Worm (Caenorhabditis elegans) whole organism, L4 larva: ENCODE data around the gene spop-1.
A peak's percentile ranks its signal among the peaks of the same experiment; 100 is the strongest.

Experiments used
- D1046.2 ChIP-seq: fragments of 200-800 bp; sonication (Bioruptor generic); IDR thresholded peaks from 2 replicates; pipeline ENCODE4 v1.3.6; 2022; ENCODE audit warnings: missing genetic modification characterization, missing compliant biosample characterization
- F10B5.3 ChIP-seq: sonication (generic microtip); optimal IDR thresholded peaks from 2 replicates; lab custom pipeline; 2016; ENCODE audit warnings: mild to moderate bottlenecking, missing genetic modification characterization, missing compliant biosample characterization
- F37D6.2 ChIP-seq: sonication (generic microtip); optimal IDR thresholded peaks from 2 replicates; lab custom pipeline; 2016; ENCODE audit warnings: mild to moderate bottlenecking, missing genetic modification characterization, missing compliant biosample characterization
- F44E2.7 ChIP-seq: fragments of 200-800 bp; sonication (Bioruptor generic); IDR thresholded peaks from 2 replicates; pipeline ENCODE4 v2.1.2; 2022; ENCODE audit warnings: missing genetic modification characterization, missing compliant biosample characterization
- T26A8.4 ChIP-seq: fragments of 200-800 bp; sonication (Bioruptor generic); IDR thresholded peaks from 2 replicates; pipeline ENCODE4 v1.3.6; 2022; ENCODE audit warnings: missing genetic modification characterization, missing compliant biosample characterization
- Y48G9A.11 ChIP-seq: fragments of 200-800 bp; sonication (Bioruptor generic); IDR thresholded peaks from 2 replicates; pipeline ENCODE4 v1.3.6; 2022; ENCODE audit warnings: missing genetic modification reagents, missing genetic modification characterization, missing compliant biosample characterization
- ZK546.5 ChIP-seq, 2 experiments: sonication (generic microtip); optimal IDR thresholded peaks; 2 replicates each; lab custom pipeline; 2017; ENCODE audit warnings: missing biosample characterization in 2 of 2, missing genetic modification characterization in 2 of 2
- aha-1 ChIP-seq: fragments of 150-350 bp; peaks from one replicate; lab custom pipeline; 2014; ENCODE audit warnings: missing biosample characterization, missing genetic modification characterization
- aly-2 ChIP-seq: sonication (generic microtip); optimal IDR thresholded peaks from 2 replicates; lab custom pipeline; 2018; ENCODE audit warnings: missing biosample characterization, missing genetic modification characterization
- ama-1 ChIP-seq: fragments of 150-350 bp; optimal IDR thresholded peaks from 2 replicates; lab custom pipeline; 2014; ENCODE audit warnings: inconsistent platforms, mixed read lengths
- attf-4 ChIP-seq: sonication (generic microtip); optimal IDR thresholded peaks from 3 replicates; lab custom pipeline; 2017; ENCODE audit warnings: missing biosample characterization, missing genetic modification characterization
- ceh-32 ChIP-seq: sonication (generic microtip); optimal IDR thresholded peaks from 2 replicates; lab custom pipeline; 2016; ENCODE audit warnings: mild to moderate bottlenecking, missing genetic modification characterization, missing compliant biosample characterization; ENCODE audit not compliant: poor library complexity
- ceh-44 ChIP-seq: fragments of 200-800 bp; sonication (Bioruptor generic); IDR thresholded peaks from 2 replicates; pipeline ENCODE4 v1.3.6; 2022; ENCODE audit warnings: missing genetic modification reagents, missing genetic modification characterization, missing compliant biosample characterization
- ceh-62 ChIP-seq: sonication (generic microtip); optimal IDR thresholded peaks from 2 replicates; lab custom pipeline; 2017; ENCODE audit warnings: missing biosample characterization, missing genetic modification characterization
- ceh-82 ChIP-seq: sonication (generic microtip); optimal IDR thresholded peaks from 2 replicates; lab custom pipeline; 2017; ENCODE audit warnings: missing biosample characterization, missing genetic modification characterization
- dmd-6 ChIP-seq: fragments of 200-800 bp; sonication (Bioruptor generic); IDR thresholded peaks from 2 replicates; pipeline ENCODE4 v1.3.6; 2022; ENCODE audit warnings: missing genetic modification reagents, missing genetic modification characterization, missing compliant biosample characterization
- dmd-9 ChIP-seq: fragments of 200-800 bp; sonication (Bioruptor generic); IDR thresholded peaks from 2 replicates; pipeline ENCODE4 v1.3.6; 2022; ENCODE audit warnings: missing genetic modification reagents, missing genetic modification characterization, missing compliant biosample characterization
- dve-1 ChIP-seq: sonication (generic microtip); optimal IDR thresholded peaks from 2 replicates; lab custom pipeline; 2017; ENCODE audit warnings: antibody characterized with exemption, mild to moderate bottlenecking, missing genetic modification characterization, missing compliant biosample characterization; ENCODE audit not compliant: insufficient read depth
- egl-27 ChIP-seq: sonication (generic microtip); optimal IDR thresholded peaks from 3 replicates; lab custom pipeline; 2017; ENCODE audit warnings: missing biosample characterization, missing genetic modification reagents, missing genetic modification characterization
- fos-1 ChIP-seq: fragments of 150-350 bp; optimal IDR thresholded peaks from 2 replicates; lab custom pipeline; 2014; ENCODE audit warnings: missing biosample characterization, missing genetic modification characterization
- hlh-30 ChIP-seq: sonication (generic microtip); optimal IDR thresholded peaks from 2 replicates; lab custom pipeline; 2017; ENCODE audit warnings: antibody characterized with exemption, mild to moderate bottlenecking, missing genetic modification characterization, missing compliant biosample characterization; ENCODE audit not compliant: insufficient read depth
- jun-1 ChIP-seq: fragments of 150-350 bp; optimal IDR thresholded peaks from 2 replicates; lab custom pipeline; 2014; ENCODE audit warnings: missing biosample characterization, missing genetic modification reagents, missing genetic modification characterization
- lin-1 ChIP-seq: fragments of 200-800 bp; sonication (Bioruptor generic); IDR thresholded peaks from 2 replicates; pipeline ENCODE4 v1.3.6; 2022; ENCODE audit warnings: missing genetic modification reagents, missing genetic modification characterization, missing compliant biosample characterization
- lin-15B ChIP-seq: fragments of 150-350 bp; sonication (generic microtip); optimal IDR thresholded peaks from 3 replicates; lab custom pipeline; 2014; ENCODE audit warnings: missing biosample characterization, missing genetic modification characterization
- lin-29 ChIP-seq: fragments of 200-800 bp; sonication (Bioruptor generic); IDR thresholded peaks from 2 replicates; pipeline ENCODE4 v1.3.6; 2022; ENCODE audit warnings: missing genetic modification reagents, missing genetic modification characterization, missing compliant biosample characterization
- lin-38 ChIP-seq: fragments of 200-800 bp; sonication (Bioruptor generic); IDR thresholded peaks from 2 replicates; pipeline ENCODE4 v1.3.6; 2022; ENCODE audit warnings: missing genetic modification reagents, missing genetic modification characterization, missing compliant biosample characterization
- lir-3 ChIP-seq: sonication (generic microtip); optimal IDR thresholded peaks from 2 replicates; lab custom pipeline; 2016; ENCODE audit warnings: mild to moderate bottlenecking, missing genetic modification characterization, missing compliant biosample characterization
- madf-5 ChIP-seq, 2 experiments: fragments of 200-800 bp; sonication (Bioruptor generic); IDR thresholded peaks; 2 replicates each; pipeline ENCODE4 v1.3.6; 2022; ENCODE audit warnings: missing compliant biosample characterization in 2 of 2, missing genetic modification characterization in 2 of 2
- madf-9 ChIP-seq: fragments of 200-800 bp; sonication (Bioruptor generic); conservative IDR thresholded peaks from 2 replicates; pipeline ENCODE4 v1.3.6; 2022; ENCODE audit warnings: missing genetic modification reagents, missing genetic modification characterization, missing compliant biosample characterization
- mdt-29 ChIP-seq: fragments of 200-800 bp; sonication (Bioruptor generic); IDR thresholded peaks from 2 replicates; pipeline ENCODE4 v1.3.6; 2022; ENCODE audit warnings: missing genetic modification reagents, missing genetic modification characterization, missing compliant biosample characterization
- mep-1 ChIP-seq: fragments of 150-350 bp; sonication (generic microtip); optimal IDR thresholded peaks from 3 replicates; lab custom pipeline; 2014; ENCODE audit warnings: missing biosample characterization, missing genetic modification characterization
- mxl-2 ChIP-seq: fragments of 200-800 bp; sonication (Bioruptor generic); conservative IDR thresholded peaks from 2 replicates; pipeline ENCODE4 v1.3.6; 2022; ENCODE audit warnings: missing genetic modification reagents, missing genetic modification characterization, missing compliant biosample characterization
- nhr-10 ChIP-seq: fragments of 150-350 bp; optimal IDR thresholded peaks from 2 replicates; lab custom pipeline; 2014; ENCODE audit warnings: missing biosample characterization, missing genetic modification characterization
- nhr-102 ChIP-seq: sonication (generic microtip); optimal IDR thresholded peaks from 2 replicates; lab custom pipeline; 2016; ENCODE audit warnings: mild to moderate bottlenecking, missing genetic modification characterization, moderate library complexity, missing compliant biosample characterization
- nhr-111 ChIP-seq: fragments of 200-800 bp; sonication (Bioruptor generic); optimal IDR thresholded peaks from 2 replicates; lab custom pipeline; 2018; ENCODE audit warnings: mild to moderate bottlenecking, missing genetic modification characterization, missing compliant biosample characterization
- nhr-41 ChIP-seq: fragments of 200-800 bp; sonication (Bioruptor generic); IDR thresholded peaks from 2 replicates; pipeline ENCODE4 v1.3.6; 2022; ENCODE audit warnings: missing genetic modification reagents, missing genetic modification characterization, missing compliant biosample characterization
- nhr-6 ChIP-seq: fragments of 150-350 bp; optimal IDR thresholded peaks from 2 replicates; lab custom pipeline; 2014; ENCODE audit warnings: missing biosample characterization, missing genetic modification characterization
- nhr-76 ChIP-seq: fragments of 150-350 bp; optimal IDR thresholded peaks from 2 replicates; lab custom pipeline; 2014; ENCODE audit warnings: missing biosample characterization, missing genetic modification characterization
- pqm-1 ChIP-seq: sonication (generic microtip); optimal IDR thresholded peaks from 2 replicates; lab custom pipeline; 2017; ENCODE audit warnings: missing biosample characterization, missing genetic modification characterization
- rbr-2 ChIP-seq: sonication (generic microtip); optimal IDR thresholded peaks from 2 replicates; lab custom pipeline; 2016; ENCODE audit warnings: missing genotype, missing genetic modification characterization, missing compliant biosample characterization
- saeg-2 ChIP-seq: fragments of 200-800 bp; sonication (Bioruptor generic); IDR thresholded peaks from 2 replicates; pipeline ENCODE4 v1.3.6; 2022; ENCODE audit warnings: missing genetic modification reagents, missing genetic modification characterization, missing compliant biosample characterization
- sdz-12 ChIP-seq: fragments of 200-800 bp; sonication (Bioruptor generic); optimal IDR thresholded peaks from 2 replicates; lab custom pipeline; 2018; ENCODE audit warnings: mild to moderate bottlenecking, missing genetic modification characterization, missing compliant biosample characterization
- set-16 ChIP-seq: fragments of 200-800 bp; sonication (Bioruptor generic); IDR thresholded peaks from 2 replicates; pipeline ENCODE4 v1.3.6; 2022; ENCODE audit warnings: missing genetic modification reagents, missing genetic modification characterization, missing compliant biosample characterization
- snpc-4 ChIP-seq: fragments of 150-350 bp; optimal IDR thresholded peaks from 2 replicates; lab custom pipeline; 2014; ENCODE audit warnings: missing biosample characterization, missing genetic modification characterization
- tag-97 ChIP-seq: fragments of 200-800 bp; sonication (Bioruptor generic); IDR thresholded peaks from 2 replicates; pipeline ENCODE4 v1.3.6; 2022; ENCODE audit warnings: missing genetic modification characterization, missing compliant biosample characterization
- tra-1 ChIP-seq: fragments of 200-800 bp; sonication (Bioruptor generic); IDR thresholded peaks from 2 replicates; pipeline ENCODE4 v1.3.6; 2022; ENCODE audit warnings: missing genetic modification reagents, missing genetic modification characterization, missing compliant biosample characterization
- unc-130 ChIP-seq: sonication (generic microtip); optimal IDR thresholded peaks from 2 replicates; lab custom pipeline; 2016; ENCODE audit warnings: missing genetic modification reagents, missing genetic modification characterization, missing compliant biosample characterization
- unc-62 ChIP-seq, 3 experiments: fragments of 150-350 bp in 1 of 3; sonication (generic microtip); optimal IDR thresholded peaks in 2 of 3; peaks in 1 of 3; 1 replicate in 1 of 3; 2 replicates in 2 of 3; lab custom pipeline; 2014 to 2017; ENCODE audit warnings: missing biosample characterization in 3 of 3, missing genetic modification characterization in 3 of 3, missing genetic modification reagents in 3 of 3, missing genotype in 1 of 3
- vab-7 ChIP-seq: fragments of 200-800 bp; sonication (Bioruptor generic); IDR thresholded peaks from 2 replicates; pipeline ENCODE4 v1.3.6; 2022; ENCODE audit warnings: missing genetic modification reagents, missing genetic modification characterization, missing compliant biosample characterization
- zfp-3 ChIP-seq: fragments of 200-800 bp; sonication (Bioruptor generic); conservative IDR thresholded peaks from 2 replicates; pipeline ENCODE4 v1.3.6; 2022; ENCODE audit warnings: missing genetic modification reagents, missing genetic modification characterization, missing compliant biosample characterization
- ztf-11 ChIP-seq: fragments of 150-350 bp; optimal IDR thresholded peaks from 2 replicates; lab custom pipeline; 2014; ENCODE audit warnings: missing biosample characterization, missing genetic modification characterization
- ztf-7 ChIP-seq: fragments of 150-350 bp; optimal IDR thresholded peaks from 2 replicates; lab custom pipeline; 2014; ENCODE audit warnings: missing biosample characterization, missing genetic modification characterization

The spop-1 gene

ce11 chrIII:10096525-10096972 lies 1.3 kb downstream of the spop-1 start (continued):
- no peak for TF ChIP-seq dmd-9 (GFP tag; lab: Robert Waterston, UW)
- no peak for TF ChIP-seq mdt-29 (GFP tag; lab: Robert Waterston, UW)
- TF ChIP-seq lin-38, result no peak; the same call in 1 of the 2 replicates
- no peak for TF ChIP-seq ama-1
- peak; percentile 33 for TF ChIP-seq nhr-10
- no peak for TF ChIP-seq egl-27
- TF ChIP-seq nhr-111 (GFP tag; lab: Kevin White, UChicago), result no peak
- no peak for TF ChIP-seq ZK546.5 (tag; optimal IDR thresholded peaks at IDR 0.05; lab: Kevin White, UChicago)
- TF ChIP-seq set-16 (GFP tag; lab: Robert Waterston, UW), result peak; percentile 53
- TF ChIP-seq snpc-4, result no peak
- TF ChIP-seq nhr-41 (GFP tag; lab: Robert Waterston, UW), result no peak
- no peak for TF ChIP-seq ceh-32
- no peak for TF ChIP-seq fos-1 (tag; lab: Kevin White, UChicago)
- TF ChIP-seq tag-97 (GFP tag; lab: Robert Waterston, UW), result no peak
- TF ChIP-seq ceh-44 (GFP tag; lab: Robert Waterston, UW), result no peak
- peak; percentile 76 for TF ChIP-seq jun-1
- TF ChIP-seq lir-3 (tag; lab: Kevin White, UChicago), result no peak
- no peak for TF ChIP-seq lin-15B (tag; lab: Kevin White, UChicago)
- no peak for TF ChIP-seq madf-9 (GFP tag; lab: Robert Waterston, UW)
- TF ChIP-seq nhr-76 (tag; lab: Kevin White, UChicago), result no peak
- no peak for TF ChIP-seq unc-130 (GFP tag; lab: Kevin White, UChicago)
- no peak for TF ChIP-seq ztf-11 (tag; lab: Kevin White, UChicago)
- TF ChIP-seq ceh-82 (tag; lab: Kevin White, UChicago), result no peak
- peak; percentile 79 for TF ChIP-seq nhr-102 (tag; lab: Kevin White, UChicago)
- no peak for TF ChIP-seq F44E2.7 (GFP tag; lab: Robert Waterston, UW)
- TF ChIP-seq ceh-62 (tag; lab: Kevin White, UChicago), result no peak
- no peak for TF ChIP-seq zfp-3 (GFP tag; lab: Robert Waterston, UW)
- peak; percentile 92 for TF ChIP-seq nhr-6 (tag; lab: Kevin White, UChicago)
- no peak for TF ChIP-seq aly-2 (tag; lab: Kevin White, UChicago)
- TF ChIP-seq lin-29 (GFP tag; lab: Robert Waterston, UW), result no peak
- 0 out of 2 replicates have a peak, but pooled peaks have one; percentile 4 for TF ChIP-seq mxl-2 (GFP tag; lab: Robert Waterston, UW)
- no peak for TF ChIP-seq ztf-7 (tag; lab: Kevin White, UChicago)
- peak; percentile 84 for TF ChIP-seq tra-1
- TF ChIP-seq D1046.2, result no peak
- peak; percentile 91 for TF ChIP-seq mep-1 (tag; lab: Kevin White, UChicago)
- TF ChIP-seq F10B5.3 (tag; lab: Kevin White, UChicago), result peak; percentile 43
- TF ChIP-seq dmd-6 (GFP tag; lab: Robert Waterston, UW), result peak; percentile 89
- no peak for TF ChIP-seq attf-4
- TF ChIP-seq dve-1 (tag; lab: Kevin White, UChicago), result peak; percentile 96
- peak; percentile 89 for TF ChIP-seq rbr-2 (tag; lab: Kevin White, UChicago)
- peak; percentile 80 for TF ChIP-seq lin-1
- TF ChIP-seq hlh-30, result peak; percentile 95
- TF ChIP-seq sdz-12 (GFP tag; lab: Kevin White, UChicago), result no peak
- TF ChIP-seq F37D6.2, result peak; percentile 71
- TF ChIP-seq aha-1 (tag; lab: Kevin White, UChicago), result peak; percentile 98
- TF ChIP-seq T26A8.4 (GFP tag; lab: Robert Waterston, UW), result peak; percentile 91
- TF ChIP-seq vab-7 (GFP tag; lab: Robert Waterston, UW), result 0 out of 2 replicates have a peak, but pooled peaks have one; percentile 41
- peak; percentile 50; the same call in 1 of the 2 replicates for TF ChIP-seq saeg-2 (GFP tag; lab: Robert Waterston, UW)
- no peak for TF ChIP-seq madf-5 (GFP tag; IDR thresholded peaks at IDR 0.05; lab: Robert Waterston, UW)
- TF ChIP-seq unc-62 (GFP tag; optimal IDR thresholded peaks at IDR 0.05 in 1 of 2; lab: Kevin White, UChicago), result peak in 1 of 2 experiments; percentile 99
- no peak for TF ChIP-seq unc-62 (tag; optimal IDR thresholded peaks at IDR 0.05; lab: Kevin White, UChicago)
- TF ChIP-seq pqm-1, result peak; percentile 27
- TF ChIP-seq Y48G9A.11 (GFP tag; lab: Robert Waterston, UW), result no peak
